Worm (Caenorhabditis elegans) whole organism, mixed stage, embryonic: ENCODE results near the gene cutl-26.

Experiments
- M03D4.4 ChIP-seq: sonication (generic microtip); optimal IDR thresholded peaks from 2 replicates; lab custom pipeline; 2017; ENCODE audit warnings: mild to moderate bottlenecking, missing genetic modification characterization, missing compliant biosample characterization
- bed-3 ChIP-seq: fragments of 200-800 bp; sonication (Bioruptor generic); optimal IDR thresholded peaks from 3 replicates; lab custom pipeline; 2018; ENCODE audit warnings: mild to moderate bottlenecking, missing genetic modification characterization, moderate library complexity, missing compliant biosample characterization
- blmp-1 ChIP-seq: fragments of 150-350 bp; optimal IDR thresholded peaks from 2 replicates; lab custom pipeline; 2014; ENCODE audit warnings: missing biosample characterization, missing genetic modification characterization
- ceh-39 ChIP-seq: fragments of 150-350 bp; optimal IDR thresholded peaks from 2 replicates; lab custom pipeline; 2014; ENCODE audit warnings: missing biosample characterization, missing genetic modification characterization
- ceh-43 ChIP-seq: fragments of 200-800 bp; sonication (Bioruptor generic); optimal IDR thresholded peaks from 2 replicates; lab custom pipeline; 2018; ENCODE audit warnings: mild to moderate bottlenecking, missing genetic modification characterization, moderate library complexity, missing compliant biosample characterization
- ceh-83 ChIP-seq: fragments of 200-800 bp; sonication (Bioruptor generic); optimal IDR thresholded peaks from 2 replicates; lab custom pipeline; 2018; ENCODE audit warnings: mild to moderate bottlenecking, missing genetic modification characterization, missing compliant biosample characterization
- ces-1 ChIP-seq: fragments of 150-350 bp; optimal IDR thresholded peaks from 2 replicates; lab custom pipeline; 2014; ENCODE audit warnings: missing biosample characterization, missing genetic modification reagents, missing genetic modification characterization
- cnd-1 ChIP-seq: fragments of 200-800 bp; sonication (Bioruptor generic); optimal IDR thresholded peaks from 2 replicates; lab custom pipeline; 2018; ENCODE audit warnings: mild to moderate bottlenecking, missing genetic modification characterization, missing compliant biosample characterization
- drap-1 ChIP-seq: fragments of 200-800 bp; sonication (Bioruptor generic); optimal IDR thresholded peaks from 3 replicates; lab custom pipeline; 2018; ENCODE audit warnings: mild to moderate bottlenecking, missing genetic modification characterization, missing compliant biosample characterization
- elt-1 ChIP-seq: sonication (generic microtip); optimal IDR thresholded peaks from 2 replicates; lab custom pipeline; 2017; ENCODE audit warnings: missing genetic modification characterization, mild to moderate bottlenecking, missing compliant biosample characterization, antibody characterized with exemption, moderate library complexity, borderline replicate concordance; ENCODE audit not compliant: insufficient read depth
- elt-3 ChIP-seq: fragments of 150-350 bp; optimal IDR thresholded peaks from 2 replicates; lab custom pipeline; 2014; ENCODE audit warnings: missing biosample characterization, missing genetic modification characterization
- flh-1 ChIP-seq: fragments of 200-800 bp; sonication (Bioruptor generic); optimal IDR thresholded peaks from 2 replicates; lab custom pipeline; 2018; ENCODE audit warnings: mild to moderate bottlenecking, missing genetic modification characterization, moderate library complexity, missing compliant biosample characterization
- ham-2 ChIP-seq: fragments of 200-800 bp; sonication (Bioruptor generic); optimal IDR thresholded peaks from 2 replicates; lab custom pipeline; 2018; ENCODE audit warnings: mild to moderate bottlenecking, missing genetic modification characterization, missing compliant biosample characterization
- hlh-1 ChIP-seq: fragments of 150-350 bp; optimal IDR thresholded peaks from 2 replicates; lab custom pipeline; 2014; ENCODE audit warnings: missing biosample characterization, missing genetic modification reagents, missing genetic modification characterization
- lin-13 ChIP-seq: fragments of 150-350 bp; optimal IDR thresholded peaks from 2 replicates; lab custom pipeline; 2014; ENCODE audit warnings: missing biosample characterization, missing genetic modification characterization
- lin-32 ChIP-seq: fragments of 200-800 bp; sonication (Bioruptor generic); optimal IDR thresholded peaks from 2 replicates; lab custom pipeline; 2018; ENCODE audit warnings: mild to moderate bottlenecking, missing genetic modification characterization, missing compliant biosample characterization
- lsy-2 ChIP-seq: fragments of 150-350 bp; optimal IDR thresholded peaks from 2 replicates; lab custom pipeline; 2014; ENCODE audit warnings: missing biosample characterization, missing genetic modification characterization
- mep-1 ChIP-seq: fragments of 150-350 bp; optimal IDR thresholded peaks from 2 replicates; lab custom pipeline; 2017; ENCODE audit warnings: missing biosample characterization, missing genetic modification reagents, missing genetic modification characterization, inconsistent platforms
- mls-2 ChIP-seq: sonication (generic microtip); optimal IDR thresholded peaks from 2 replicates; lab custom pipeline; 2016; ENCODE audit warnings: mild to moderate bottlenecking, missing genetic modification characterization, moderate library complexity, missing compliant biosample characterization
- nhr-12 ChIP-seq: fragments of 150-350 bp; optimal IDR thresholded peaks from 2 replicates; lab custom pipeline; 2014; ENCODE audit warnings: missing biosample characterization, missing genetic modification characterization
- nhr-2 ChIP-seq: fragments of 150-350 bp; optimal IDR thresholded peaks from 2 replicates; lab custom pipeline; 2014; ENCODE audit warnings: missing biosample characterization, missing genetic modification characterization
- nhr-76 ChIP-seq: sonication (generic microtip); optimal IDR thresholded peaks from 2 replicates; lab custom pipeline; 2017; ENCODE audit warnings: missing biosample characterization, missing genetic modification characterization
- sem-2 ChIP-seq: fragments of 200-800 bp; sonication (Bioruptor generic); optimal IDR thresholded peaks from 2 replicates; lab custom pipeline; 2018; ENCODE audit warnings: mild to moderate bottlenecking, missing genetic modification characterization, missing compliant biosample characterization
- sptf-1 ChIP-seq: sonication (generic microtip); optimal IDR thresholded peaks from 2 replicates; lab custom pipeline; 2017; ENCODE audit warnings: mild to moderate bottlenecking, missing genetic modification characterization, moderate library complexity, missing compliant biosample characterization
- tbx-8 ChIP-seq: fragments of 200-800 bp; sonication (Bioruptor generic); optimal IDR thresholded peaks from 2 replicates; lab custom pipeline; 2018; ENCODE audit warnings: mild to moderate bottlenecking, missing genetic modification characterization, moderate library complexity, missing compliant biosample characterization
- unc-120 ChIP-seq: sonication (generic microtip); optimal IDR thresholded peaks from 2 replicates; lab custom pipeline; 2017; ENCODE audit warnings: missing genetic modification characterization, missing compliant biosample characterization; ENCODE audit not compliant: poor library complexity, severe bottlenecking
- unc-39 ChIP-seq: fragments of 150-350 bp; optimal IDR thresholded peaks from 2 replicates; lab custom pipeline; 2014; ENCODE audit warnings: missing biosample characterization, missing genetic modification characterization
- unc-62 ChIP-seq: fragments of 150-350 bp; optimal IDR thresholded peaks from 2 replicates; lab custom pipeline; 2014; ENCODE audit warnings: missing biosample characterization, missing genetic modification reagents, missing genetic modification characterization
- zip-8 ChIP-seq: fragments of 150-350 bp; optimal IDR thresholded peaks from 2 replicates; lab custom pipeline; 2014; ENCODE audit warnings: missing biosample characterization, missing genetic modification characterization
- ztf-11 ChIP-seq: fragments of 150-350 bp; optimal IDR thresholded peaks from 2 replicates; lab custom pipeline; 2014; ENCODE audit warnings: missing biosample characterization, missing genetic modification characterization

cutl-26 gene

ce11 chrIV:682726-683340 is 24.7 kb downstream of the cutl-26 start:
- peak; percentile 8 for TF ChIP-seq lsy-2 (tag; lab: Kevin White, UChicago)
- TF ChIP-seq sem-2 (GFP tag; lab: Kevin White, UChicago), result peak; percentile 73
- TF ChIP-seq unc-120 (tag; lab: Kevin White, UChicago), result peak; percentile 89
- TF ChIP-seq nhr-12, result no peak
- TF ChIP-seq mls-2 (tag; lab: Kevin White, UChicago), result peak; percentile 88
- no peak for TF ChIP-seq lin-13 (tag; lab: Kevin White, UChicago)
- peak; percentile 50 for TF ChIP-seq mep-1 (tag; lab: Kevin White, UChicago)
- TF ChIP-seq ceh-83 (GFP tag; lab: Kevin White, UChicago), result peak; percentile 89
- no peak for TF ChIP-seq ceh-39 (tag; lab: Kevin White, UChicago)
- peak; percentile 0 for TF ChIP-seq hlh-1
- TF ChIP-seq ztf-11 (tag; lab: Kevin White, UChicago), result no peak
- TF ChIP-seq cnd-1 (tag; lab: Kevin White, UChicago), result peak; percentile 88
- peak; percentile 48 for TF ChIP-seq lin-32 (GFP tag; lab: Kevin White, UChicago)
- TF ChIP-seq ceh-43 (GFP tag; lab: Kevin White, UChicago), result peak; percentile 76
- TF ChIP-seq blmp-1 (tag; lab: Kevin White, UChicago), result peak; percentile 89
- TF ChIP-seq unc-62, result peak; percentile 25
- peak; percentile 91 for TF ChIP-seq sptf-1 (tag; lab: Kevin White, UChicago)
- peak; percentile 79 for TF ChIP-seq ham-2 (GFP tag; lab: Kevin White, UChicago)
- peak; percentile 84 for TF ChIP-seq M03D4.4
- no peak for TF ChIP-seq elt-3 (tag; lab: Kevin White, UChicago)
- peak; percentile 60 for TF ChIP-seq bed-3 (GFP tag; lab: Kevin White, UChicago)
- TF ChIP-seq tbx-8 (GFP tag; lab: Kevin White, UChicago), result peak; percentile 10
- no peak for TF ChIP-seq elt-1 (tag; lab: Kevin White, UChicago)
- peak; percentile 11 for TF ChIP-seq ces-1 (GFP tag; lab: Kevin White, UChicago)
- no peak for TF ChIP-seq unc-39 (tag; lab: Kevin White, UChicago)
- no peak for TF ChIP-seq nhr-76 (tag; lab: Kevin White, UChicago)
- peak; percentile 81 for TF ChIP-seq drap-1 (GFP tag; lab: Kevin White, UChicago)
- peak; percentile 66 for TF ChIP-seq flh-1 (GFP tag; lab: Kevin White, UChicago)

- TF ChIP-seq blmp-1 (tag; lab: Kevin White, UChicago), result no peak
Observed at ce11 chrIV:676280-676679, 31.3 kb downstream of the cutl-26 start, which contains the start of gene K11H12.5. TSS of gene K11H12.5 (plus strand) at chrIV:676580.

- TF ChIP-seq cnd-1 (tag; lab: Kevin White, UChicago) (no peak), zip-8 (peak; percentile 84)
- TF ChIP-seq, all 35 proteins: peak for 1
Observed at ce11 chrIV:675471-676159, 31.9 kb downstream of the cutl-26 start, which contains the start of the genes K11H12.4 and K11H12.10. TSS of gene K11H12.4 (minus strand) at chrIV:675883. TSS of gene K11H12.10 (plus strand) at chrIV:676075.

- no peak for TF ChIP-seq ceh-43 (GFP tag; lab: Kevin White, UChicago)
- no peak for TF ChIP-seq ztf-11 (tag; lab: Kevin White, UChicago)
- TF ChIP-seq unc-120 (tag; lab: Kevin White, UChicago), result no peak
Observed at ce11 chrIV:673313-673712, 34.2 kb downstream of the cutl-26 start, which contains the start of gene K11H12.3. TSS of gene K11H12.3 (minus strand) at chrIV:673480.

- TF ChIP-seq nhr-2 (tag; lab: Kevin White, UChicago), result no peak
- TF ChIP-seq mep-1 (tag; lab: Kevin White, UChicago), result no peak
- TF ChIP-seq M03D4.4, result no peak
Observed at ce11 chrIV:670455-670854, 37.1 kb downstream of the cutl-26 start, which contains the start of gene K11H12.11. TSS of gene K11H12.11 (minus strand) at chrIV:670555.
